Fruit fly (Drosophila melanogaster): ENCODE results near the gene CG17177.

DNA sequence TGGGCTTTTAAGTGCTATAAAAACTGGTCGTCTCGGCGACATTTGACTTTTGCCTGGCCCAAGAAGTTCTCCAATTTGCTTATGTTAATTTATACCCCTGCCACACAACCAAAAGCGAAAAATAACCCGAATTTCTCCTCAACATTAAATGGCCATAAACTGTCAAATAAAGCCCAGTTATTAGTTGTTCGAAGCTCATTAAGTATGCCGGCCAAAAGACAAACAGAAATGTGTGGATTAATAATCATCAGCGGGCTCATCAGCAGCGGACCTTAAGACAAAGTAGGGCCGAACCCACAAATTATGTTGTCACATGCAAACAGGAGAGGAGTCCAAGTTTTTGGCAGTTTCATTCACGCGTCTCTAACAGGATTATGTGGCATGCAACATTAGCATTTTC lies 46.3 kb downstream of the CG17177 start:
- no peak for TF ChIP-seq CG14711 (tag; optimal IDR thresholded peaks at IDR 0.05)
- TF ChIP-seq CG11617 (GFP tag; optimal IDR thresholded peaks at IDR 0.05) = no peak
- TF ChIP-seq bab1 (GFP tag; optimal IDR thresholded peaks at IDR 0.05) = no peak
- no peak for TF ChIP-seq Mnt (GFP tag; optimal IDR thresholded peaks at IDR 0.05)
- TF ChIP-seq CG33017 (tag; optimal IDR thresholded peaks at IDR 0.05) = no peak
- TF ChIP-seq cnc (optimal IDR thresholded peaks at IDR 0.05) = no peak
- TF ChIP-seq Crg-1 (GFP tag; optimal IDR thresholded peaks at IDR 0.05) = no peak
- TF ChIP-seq kay (GFP tag; ENCODE audit: borderline replicate concordance) = no peak
